Worm (Caenorhabditis elegans) whole organism, late embryonic: Measurements from ENCODE around the gene Y113G7B.28.

Experiments
- K02D7.2 ChIP-seq: sonication (generic microtip); optimal IDR thresholded peaks from 2 replicates; lab custom pipeline; 2017; ENCODE audit warnings: mild to moderate bottlenecking, missing genetic modification characterization, missing compliant biosample characterization
- Y22D7AL.16 ChIP-seq: sonication (generic microtip); optimal IDR thresholded peaks from 2 replicates; lab custom pipeline; 2016; ENCODE audit warnings: missing genetic modification characterization, missing compliant biosample characterization
- ahr-1 ChIP-seq: sonication (generic microtip); optimal IDR thresholded peaks from 2 replicates; lab custom pipeline; 2016; ENCODE audit warnings: missing genetic modification characterization, missing compliant biosample characterization
- ceh-2 ChIP-seq: sonication (generic microtip); optimal IDR thresholded peaks from 2 replicates; lab custom pipeline; 2016; ENCODE audit warnings: missing genotype, missing genetic modification characterization, missing compliant biosample characterization
- ceh-22 ChIP-seq: sonication (generic microtip); optimal IDR thresholded peaks from 2 replicates; lab custom pipeline; 2017; ENCODE audit warnings: missing biosample characterization, missing genetic modification characterization
- ceh-30 ChIP-seq: fragments of 150-350 bp; optimal IDR thresholded peaks from 2 replicates; lab custom pipeline; 2014; ENCODE audit warnings: missing biosample characterization, missing genetic modification characterization
- ceh-31 ChIP-seq: sonication (generic microtip); optimal IDR thresholded peaks from 2 replicates; lab custom pipeline; 2016; ENCODE audit warnings: missing genetic modification characterization, missing compliant biosample characterization
- ceh-34 ChIP-seq: sonication (generic microtip); optimal IDR thresholded peaks from 2 replicates; lab custom pipeline; 2016; ENCODE audit warnings: mild to moderate bottlenecking, missing genetic modification characterization, missing compliant biosample characterization
- ceh-45 ChIP-seq: fragments of 200-800 bp; sonication (Bioruptor generic); IDR thresholded peaks from 2 replicates; pipeline ENCODE4 v1.3.6; 2022; ENCODE audit warnings: missing genetic modification reagents, missing genetic modification characterization, missing compliant biosample characterization
- ceh-48 ChIP-seq: sonication (generic microtip); optimal IDR thresholded peaks from 2 replicates; lab custom pipeline; 2016; ENCODE audit warnings: missing genetic modification characterization, inconsistent platforms, missing compliant biosample characterization
- ceh-9 ChIP-seq: sonication (generic microtip); optimal IDR thresholded peaks from 2 replicates; lab custom pipeline; 2016; ENCODE audit warnings: mild to moderate bottlenecking, missing genetic modification characterization, inconsistent platforms, missing compliant biosample characterization
- che-1 ChIP-seq: sonication (generic microtip); optimal IDR thresholded peaks from 2 replicates; lab custom pipeline; 2016; ENCODE audit warnings: mild to moderate bottlenecking, missing genetic modification characterization, missing compliant biosample characterization
- dmd-4 ChIP-seq: sonication (generic microtip); optimal IDR thresholded peaks from 2 replicates; lab custom pipeline; 2016; ENCODE audit warnings: borderline replicate concordance, missing genetic modification characterization, missing compliant biosample characterization
- dve-1 ChIP-seq: sonication (generic microtip); optimal IDR thresholded peaks from 2 replicates; lab custom pipeline; 2017; ENCODE audit warnings: antibody characterized with exemption, mild to moderate bottlenecking, missing genetic modification characterization, missing compliant biosample characterization
- elt-4 ChIP-seq: sonication (generic microtip); optimal IDR thresholded peaks from 2 replicates; lab custom pipeline; 2016; ENCODE audit warnings: missing genetic modification characterization, missing compliant biosample characterization
- fkh-6 ChIP-seq: sonication (generic microtip); optimal IDR thresholded peaks from 2 replicates; lab custom pipeline; 2016; ENCODE audit warnings: missing genetic modification characterization, missing compliant biosample characterization
- hlh-13 ChIP-seq: fragments of 200-800 bp; sonication (Bioruptor generic); optimal IDR thresholded peaks from 2 replicates; lab custom pipeline; 2018; ENCODE audit warnings: mild to moderate bottlenecking, missing genetic modification characterization, missing compliant biosample characterization
- hlh-30 ChIP-seq: sonication (generic microtip); optimal IDR thresholded peaks from 2 replicates; lab custom pipeline; 2017; ENCODE audit warnings: antibody characterized with exemption, missing genetic modification characterization, missing compliant biosample characterization; ENCODE audit not compliant: insufficient read depth
- hlh-6 ChIP-seq: sonication (generic microtip); optimal IDR thresholded peaks from 2 replicates; lab custom pipeline; 2016; ENCODE audit warnings: missing genotype, missing genetic modification characterization, missing compliant biosample characterization
- lin-11 ChIP-seq: fragments of 200-800 bp; sonication (Bioruptor generic); optimal IDR thresholded peaks from 2 replicates; lab custom pipeline; 2018; ENCODE audit warnings: mild to moderate bottlenecking, missing genetic modification characterization, missing compliant biosample characterization
- madf-2 ChIP-seq: sonication (generic microtip); optimal IDR thresholded peaks from 2 replicates; lab custom pipeline; 2017; ENCODE audit warnings: missing genetic modification characterization, missing compliant biosample characterization
- mec-3 ChIP-seq: sonication (generic microtip); optimal IDR thresholded peaks from 2 replicates; lab custom pipeline; 2016; ENCODE audit warnings: borderline replicate concordance, missing genetic modification characterization, missing compliant biosample characterization
- nhr-232 ChIP-seq: sonication (generic microtip); optimal IDR thresholded peaks from 2 replicates; lab custom pipeline; 2016; ENCODE audit warnings: missing genetic modification characterization, missing compliant biosample characterization
- pat-9 ChIP-seq: fragments of 200-800 bp; sonication (Bioruptor generic); optimal IDR thresholded peaks from 2 replicates; lab custom pipeline; 2018; ENCODE audit warnings: mild to moderate bottlenecking, missing genetic modification characterization, moderate library complexity, missing compliant biosample characterization
- pax-1 ChIP-seq: fragments of 150-350 bp; optimal IDR thresholded peaks from 2 replicates; lab custom pipeline; 2014; ENCODE audit warnings: missing biosample characterization, missing genetic modification characterization
- pha-4 ChIP-seq: fragments of 150-350 bp; optimal IDR thresholded peaks from 2 replicates; lab custom pipeline; 2018; ENCODE audit warnings: missing biosample characterization, missing genetic modification reagents, missing genetic modification characterization
- pqm-1 ChIP-seq: sonication (generic microtip); optimal IDR thresholded peaks from 2 replicates; lab custom pipeline; 2016; ENCODE audit warnings: missing genetic modification characterization, missing compliant biosample characterization
- pros-1 ChIP-seq: fragments of 150-350 bp; optimal IDR thresholded peaks from 2 replicates; lab custom pipeline; 2014; ENCODE audit warnings: missing biosample characterization, missing genetic modification reagents, missing genetic modification characterization
- ref-2 ChIP-seq: sonication (generic microtip); optimal IDR thresholded peaks from 2 replicates; lab custom pipeline; 2016; ENCODE audit warnings: missing genetic modification characterization, missing compliant biosample characterization
- rnt-1 ChIP-seq: sonication (generic microtip); optimal IDR thresholded peaks from 2 replicates; lab custom pipeline; 2016; ENCODE audit warnings: missing genetic modification characterization, missing compliant biosample characterization
- sdc-2 ChIP-seq: sonication (generic microtip); optimal IDR thresholded peaks from 2 replicates; lab custom pipeline; 2016; ENCODE audit warnings: missing genotype, missing genetic modification characterization, missing compliant biosample characterization
- sox-2 ChIP-seq: fragments of 200-800 bp; sonication (Bioruptor generic); IDR thresholded peaks from 2 replicates; pipeline ENCODE4 v1.3.6; 2022; ENCODE audit warnings: missing genetic modification reagents, missing genetic modification characterization, missing compliant biosample characterization
- unc-3 ChIP-seq, 2 experiments: fragments of 200-800 bp in 1 of 2; sonication (Bioruptor generic) in 1 of 2; sonication (generic microtip) in 1 of 2; conservative IDR thresholded peaks in 1 of 2; optimal IDR thresholded peaks in 1 of 2; 2 replicates each; pipeline versions ENCODE4 v1.3.6 to Lab custom; 2016 to 2022; ENCODE audit warnings: missing compliant biosample characterization in 2 of 2, missing genetic modification characterization in 2 of 2, missing genetic modification reagents in 1 of 2
- unc-42 ChIP-seq: sonication (generic microtip); optimal IDR thresholded peaks from 2 replicates; lab custom pipeline; 2016; ENCODE audit warnings: missing genotype, missing genetic modification characterization, missing compliant biosample characterization

Gene Y113G7B.28

ce11 chrV:20206086-20206485, 10.3 kb downstream of the Y113G7B.28 start, which contains the start of the genes fbxb-59 and srbc-34:
Gene fbxb-59 (minus strand): TSS chrV:20206186.
Gene srbc-34 (plus strand): TSS chrV:20206318.
- TF ChIP-seq rnt-1 (tag; lab: Kevin White, UChicago) = no peak
- TF ChIP-seq hlh-13 = no peak
- TF ChIP-seq ceh-2 (tag; lab: Kevin White, UChicago) = no peak
- TF ChIP-seq fkh-6 (tag; lab: Kevin White, UChicago) = no peak
- no peak for TF ChIP-seq elt-4 (tag; lab: Kevin White, UChicago)
- TF ChIP-seq ceh-31 (tag; lab: Kevin White, UChicago) = no peak
- no peak for TF ChIP-seq pax-1
- no peak for TF ChIP-seq dve-1 (tag; lab: Kevin White, UChicago)
- no peak for TF ChIP-seq ceh-30 (tag; lab: Kevin White, UChicago)
- TF ChIP-seq ceh-34 (tag; lab: Kevin White, UChicago) = no peak
- no peak for TF ChIP-seq pat-9 (tag; lab: Kevin White, UChicago)

ce11 chrV:20212584-20212983, 16.8 kb downstream of the Y113G7B.28 start, which contains the start of gene Y113G7B.12:
Gene Y113G7B.12 (minus strand): TSS chrV:20212684.
- TF ChIP-seq madf-2 (tag; lab: Kevin White, UChicago) (no peak), unc-42 (tag; lab: Kevin White, UChicago) (no peak), unc-3 (GFP tag; conservative IDR thresholded peaks at IDR 0.05; lab: Robert Waterston, UW) (no peak), unc-3 (tag; optimal IDR thresholded peaks at IDR 0.05; lab: Kevin White, UChicago) (no peak), che-1 (no peak), hlh-6 (tag; lab: Kevin White, UChicago) (no peak), pha-4 (tag; lab: Kevin White, UChicago) (no peak), sox-2 (GFP tag; lab: Robert Waterston, UW) (no peak), ceh-22 (no peak), pros-1 (tag; lab: Kevin White, UChicago) (no peak), lin-11 (tag; lab: Kevin White, UChicago) (no peak), dmd-4 (tag; lab: Kevin White, UChicago) (no peak), ceh-9 (tag; lab: Kevin White, UChicago) (no peak), ahr-1 (no peak), elt-4 (tag; lab: Kevin White, UChicago) (no peak)

- TF ChIP-seq mec-3 (tag; lab: Kevin White, UChicago) (no peak), hlh-30 (tag; lab: Kevin White, UChicago) (no peak), ceh-9 (tag; lab: Kevin White, UChicago) (no peak), pqm-1 (tag; lab: Kevin White, UChicago) (no peak), pros-1 (tag; lab: Kevin White, UChicago) (no peak), nhr-232 (tag; lab: Kevin White, UChicago) (no peak), Y22D7AL.16 (tag; lab: Kevin White, UChicago) (no peak), elt-4 (tag; lab: Kevin White, UChicago) (no peak), K02D7.2 (tag; lab: Kevin White, UChicago) (no peak), ref-2 (tag; lab: Kevin White, UChicago) (no peak), unc-3 (GFP tag; conservative IDR thresholded peaks at IDR 0.05; lab: Robert Waterston, UW) (no peak), unc-3 (tag; optimal IDR thresholded peaks at IDR 0.05; lab: Kevin White, UChicago) (no peak), ceh-2 (tag; lab: Kevin White, UChicago) (no peak), ceh-48 (tag; lab: Kevin White, UChicago) (no peak)
- TF ChIP-seq, all 69 proteins: peak for 0
These were observed 17.3 kb downstream of the Y113G7B.28 start for ce11 chrV:20213097-20213496.

- TF ChIP-seq pax-1 (no peak), madf-2 (tag; lab: Kevin White, UChicago) (no peak), ceh-45 (GFP tag; lab: Robert Waterston, UW) (no peak), dve-1 (tag; lab: Kevin White, UChicago) (no peak), ceh-34 (tag; lab: Kevin White, UChicago) (no peak), sdc-2 (tag; lab: Kevin White, UChicago) (no peak)
These were observed 19.4 kb downstream of the Y113G7B.28 start, which contains the start of gene Y113G7B.11 for ce11 chrV:20215197-20215596. Gene Y113G7B.11 (minus strand): TSS chrV:20215297.
